Fruit fly (Drosophila melanogaster) Kc167 (cell line): Measurements from ENCODE around the gene CG42613.

Experiments
- Myc ChIP-seq: fragments of >200 bp; optimal IDR thresholded peaks from 2 replicates; lab custom pipeline; 2017; ENCODE audit warnings: missing external identifiers
- Sin3A ChIP-seq: fragments of >200 bp; optimal IDR thresholded peaks from 2 replicates; lab custom pipeline; 2018; ENCODE audit warnings: missing external identifiers
- h ChIP-seq: fragments of >200 bp; optimal IDR thresholded peaks from 3 replicates; lab custom pipeline; 2018; ENCODE audit warnings: missing external identifiers
- insv ChIP-seq: fragments of >200 bp; optimal IDR thresholded peaks from 3 replicates; lab custom pipeline; 2018; ENCODE audit warnings: missing external identifiers
- ttk ChIP-seq: sonication (Bioruptor generic); optimal IDR thresholded peaks from 2 replicates; lab custom pipeline; 2017; ENCODE audit warnings: missing external identifiers

DNA sequence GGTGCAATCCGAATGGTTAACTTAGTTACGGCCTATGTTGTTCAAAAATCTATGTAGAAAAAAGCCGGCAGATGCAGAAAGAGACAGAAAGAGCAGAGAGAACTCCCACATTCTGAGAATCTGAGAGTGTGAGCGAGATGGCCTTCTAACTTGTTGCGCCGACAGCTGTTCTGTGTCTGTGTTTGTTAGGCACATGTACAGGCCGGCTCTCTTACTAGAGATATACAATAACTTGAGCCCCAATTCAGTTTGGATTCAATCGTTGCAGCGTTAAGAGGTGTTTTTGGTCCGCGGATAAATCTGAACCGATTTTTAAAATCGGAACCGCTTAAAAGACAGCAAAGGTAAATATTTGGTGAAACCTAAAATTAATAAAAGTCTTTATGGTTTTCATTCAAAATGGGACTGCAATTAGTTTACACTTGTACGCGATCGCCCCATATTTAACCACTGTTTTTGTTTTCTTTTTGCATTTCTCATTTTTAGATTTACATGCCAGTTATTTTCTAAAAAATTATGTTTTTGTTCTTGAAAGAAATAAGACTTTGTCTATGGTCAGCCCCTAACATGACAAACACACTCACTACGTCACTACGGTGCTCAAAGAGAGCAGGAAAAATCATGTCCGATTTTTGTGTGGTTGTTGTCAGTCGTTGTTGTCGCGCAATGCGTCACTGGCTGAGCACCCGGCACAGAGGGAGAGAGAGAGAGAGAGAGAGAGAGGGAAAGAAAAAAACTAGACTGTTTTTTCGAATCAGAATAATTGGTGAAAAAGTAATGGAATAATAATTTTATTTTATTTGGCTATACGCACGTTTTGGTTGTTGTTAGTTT, 5.0 kb upstream of the CG42613 start:
- TF ChIP-seq h (no peak), Myc (lab: Kevin White, UChicago) (no peak), Sin3A (lab: Kevin White, UChicago) (no peak), insv (lab: Kevin White, UChicago) (no peak), ttk (lab: Kevin White, UChicago) (no peak)
